Fruit fly (Drosophila melanogaster) whole organism, pupa: ENCODE data around the gene CG45101.
A peak's percentile ranks its signal among the peaks of the same experiment; 100 is the strongest.

Source experiments
- CG10348 ChIP-seq: fragments of 200-800 bp; sonication (Bioruptor generic); IDR thresholded peaks from 2 replicates; pipeline ENCODE4 v1.3.6; 2022; ENCODE audit warnings: missing biosample characterization, missing genetic modification characterization
- CG12605 ChIP-seq: fragments of 200-800 bp; sonication (Bioruptor generic); IDR thresholded peaks from 2 replicates; pipeline ENCODE4 v1.3.6; 2022; ENCODE audit warnings: missing biosample characterization, missing genetic modification characterization
- CG13204 ChIP-seq: fragments of 200-800 bp; sonication (Bioruptor generic); optimal IDR thresholded peaks from 2 replicates; lab custom pipeline; 2018; ENCODE audit warnings: missing biosample characterization, mild to moderate bottlenecking, missing genetic modification characterization, moderate library complexity
- CG14655 ChIP-seq: fragments of 200-800 bp; sonication (Bioruptor generic); optimal IDR thresholded peaks from 3 replicates; lab custom pipeline; 2017; ENCODE audit warnings: mild to moderate bottlenecking, missing biosample characterization, missing genetic modification reagents, missing genetic modification characterization
- CG15710 ChIP-seq: fragments of 200-800 bp; sonication (Bioruptor generic); optimal IDR thresholded peaks from 2 replicates; lab custom pipeline; 2018; ENCODE audit warnings: missing biosample characterization, mild to moderate bottlenecking, missing genetic modification characterization, moderate library complexity
- CG17806 ChIP-seq: fragments of 200-800 bp; sonication (Bioruptor generic); optimal IDR thresholded peaks from 2 replicates; lab custom pipeline; 2018; ENCODE audit warnings: missing biosample characterization, mild to moderate bottlenecking, missing genetic modification characterization, moderate library complexity
- CG32121 ChIP-seq: fragments of 200-800 bp; sonication (Bioruptor generic); IDR thresholded peaks from 2 replicates; pipeline ENCODE4 v1.3.6; 2022; ENCODE audit warnings: missing biosample characterization, missing genetic modification characterization
- CG34367 ChIP-seq: fragments of 200-800 bp; sonication (Bioruptor generic); optimal IDR thresholded peaks from 2 replicates; lab custom pipeline; 2018; ENCODE audit warnings: missing biosample characterization, mild to moderate bottlenecking, missing genetic modification characterization
- CG4496 ChIP-seq: fragments of 200-800 bp; sonication (Bioruptor generic); IDR thresholded peaks from 3 replicates; pipeline ENCODE4 v1.3.6; 2022; ENCODE audit warnings: missing biosample characterization, missing genetic modification characterization
- CG8159 ChIP-seq: fragments of 200-800 bp; sonication (Bioruptor generic); optimal IDR thresholded peaks from 3 replicates; lab custom pipeline; 2018; ENCODE audit warnings: missing biosample characterization, mild to moderate bottlenecking, missing genetic modification characterization, moderate library complexity
- CG8301 ChIP-seq: fragments of 200-800 bp; sonication (Bioruptor generic); optimal IDR thresholded peaks from 2 replicates; lab custom pipeline; 2018; ENCODE audit warnings: missing biosample characterization, mild to moderate bottlenecking, missing genetic modification characterization
- CG9948 ChIP-seq: fragments of 200-800 bp; sonication (Bioruptor generic); optimal IDR thresholded peaks from 2 replicates; lab custom pipeline; 2018; ENCODE audit warnings: missing biosample characterization, mild to moderate bottlenecking, missing genetic modification characterization, moderate library complexity
- D1 ChIP-seq: fragments of 200-800 bp; sonication (Bioruptor generic); optimal IDR thresholded peaks from 2 replicates; lab custom pipeline; 2018; ENCODE audit warnings: missing biosample characterization, mild to moderate bottlenecking, missing genetic modification characterization, moderate library complexity
- EcR ChIP-seq: fragments of 200-800 bp; sonication (Bioruptor generic); optimal IDR thresholded peaks from 3 replicates; lab custom pipeline; 2019; ENCODE audit warnings: missing biosample characterization, missing genetic modification characterization, mild to moderate bottlenecking, moderate library complexity, missing genetic modification reagents
- Ets98B ChIP-seq: fragments of 200-800 bp; sonication (Bioruptor generic); IDR thresholded peaks from 2 replicates; pipeline ENCODE4 v1.3.6; 2022; ENCODE audit warnings: missing biosample characterization, missing genetic modification characterization
- Pif1A ChIP-seq: fragments of 200-800 bp; sonication (Bioruptor generic); optimal IDR thresholded peaks from 3 replicates; lab custom pipeline; 2016; ENCODE audit warnings: missing biosample characterization, missing genetic modification characterization
- Pif1B ChIP-seq: fragments of 200-800 bp; sonication (Bioruptor generic); optimal IDR thresholded peaks from 3 replicates; lab custom pipeline; 2016; ENCODE audit warnings: missing biosample characterization, missing genetic modification characterization
- Snoo ChIP-seq: fragments of 200-800 bp; sonication (Bioruptor generic); optimal IDR thresholded peaks from 3 replicates; lab custom pipeline; 2017; ENCODE audit warnings: missing biosample characterization, mild to moderate bottlenecking, missing genetic modification characterization, inconsistent platforms
- fd96Ca ChIP-seq: fragments of 200-800 bp; sonication (Bioruptor generic); IDR thresholded peaks from 3 replicates; pipeline ENCODE4 v1.3.6; 2022; ENCODE audit warnings: missing biosample characterization, missing genetic modification characterization
- gl ChIP-seq: fragments of 200-800 bp; sonication (Bioruptor generic); optimal IDR thresholded peaks from 2 replicates; lab custom pipeline; 2018; ENCODE audit warnings: missing biosample characterization, mild to moderate bottlenecking, missing genetic modification characterization
- rn ChIP-seq: fragments of 200-800 bp; sonication (Bioruptor generic); IDR thresholded peaks from 2 replicates; pipeline ENCODE4 v1.3.6; 2022; ENCODE audit warnings: missing biosample characterization, missing genetic modification characterization

Gene CG45101

dm6 chr3L:11061200-11061599 lies 3.6 kb upstream of the CG45101 start, which contains the start of the genes CG6321 and Blos2:
Gene CG6321, minus strand, starts transcription at chr3L:11061224.
Gene Blos2, plus strand, starts transcription at chr3L:11061571.
- no peak for TF ChIP-seq CG10348 (GFP tag; lab: Robert Waterston, UW)
- peak; percentile 77 for TF ChIP-seq CG8301 (tag; lab: Kevin White, UChicago)
- TF ChIP-seq CG17806 (tag; lab: Kevin White, UChicago) = peak; percentile 75
- peak; percentile 0 for TF ChIP-seq gl (tag; lab: Kevin White, UChicago)
- TF ChIP-seq D1 (tag; lab: Kevin White, UChicago) = no peak
- no peak for TF ChIP-seq rn
- peak; percentile 77 for TF ChIP-seq CG8159 (tag; lab: Kevin White, UChicago)
- peak; percentile 69 for TF ChIP-seq Pif1A
- peak; percentile 74 for TF ChIP-seq CG14655 (GFP tag; lab: Kevin White, UChicago)
- peak; percentile 69 for TF ChIP-seq CG32121 (GFP tag; lab: Robert Waterston, UW)
- TF ChIP-seq CG9948 = peak; percentile 72
- peak; percentile 66 for TF ChIP-seq CG34367
- peak; percentile 76 for TF ChIP-seq CG12605 (GFP tag; lab: Robert Waterston, UW)
- TF ChIP-seq Pif1B = peak; percentile 69
- TF ChIP-seq CG15710 (tag; lab: Kevin White, UChicago) = peak; percentile 70
- peak; percentile 70; the same call in 2 of the 3 replicates for TF ChIP-seq CG4496 (GFP tag; lab: Robert Waterston, UW)
- peak; percentile 73 for TF ChIP-seq Ets98B (GFP tag; lab: Robert Waterston, UW)
- TF ChIP-seq fd96Ca (GFP tag; lab: Robert Waterston, UW) = no peak
- TF ChIP-seq CG13204 (GFP tag; lab: Kevin White, UChicago) = no peak
- TF ChIP-seq Snoo = peak; percentile 58
- no peak for TF ChIP-seq EcR (GFP tag; lab: Kevin White, UChicago)
- TF ChIP-seq, all 21 proteins: peak for 15

dm6 chr3L:11062441-11062840 lies 2.4 kb upstream of the CG45101 start, which contains the start of gene CG32069:
Gene CG32069, minus strand, starts transcription at chr3L:11062614.
- TF ChIP-seq CG8301 (tag; lab: Kevin White, UChicago) (no peak), CG10348 (GFP tag; lab: Robert Waterston, UW) (no peak), D1 (tag; lab: Kevin White, UChicago) (no peak), EcR (GFP tag; lab: Kevin White, UChicago) (no peak), Pif1A (no peak)
- TF ChIP-seq, all 21 proteins: peak for 0

dm6 chr3L:11065850-11066249 lies 1.1 kb downstream of the CG45101 start:
- TF ChIP-seq CG17806 (tag; lab: Kevin White, UChicago) = no peak
- TF ChIP-seq CG32121 (GFP tag; lab: Robert Waterston, UW) = peak; percentile 16; the same call in 1 of the 2 replicates

dm6 chr3L:11069764-11070163 lies 5.0 kb downstream of the CG45101 start, which contains the start of gene CG6310:
Gene CG6310, minus strand, starts transcription at chr3L:11069864.
- no peak for TF ChIP-seq CG13204 (GFP tag; lab: Kevin White, UChicago)
- no peak for TF ChIP-seq CG14655 (GFP tag; lab: Kevin White, UChicago)
- TF ChIP-seq fd96Ca (GFP tag; lab: Robert Waterston, UW) = no peak
- no peak for TF ChIP-seq D1 (tag; lab: Kevin White, UChicago)
- no peak for TF ChIP-seq CG15710 (tag; lab: Kevin White, UChicago)
- TF ChIP-seq CG9948 = no peak
- TF ChIP-seq CG10348 (GFP tag; lab: Robert Waterston, UW) = no peak
- no peak for TF ChIP-seq CG8159 (tag; lab: Kevin White, UChicago)
- no peak for TF ChIP-seq CG4496 (GFP tag; lab: Robert Waterston, UW)
- TF ChIP-seq gl (tag; lab: Kevin White, UChicago) = no peak
- TF ChIP-seq CG8301 (tag; lab: Kevin White, UChicago) = no peak
- TF ChIP-seq Pif1B = no peak

dm6 chr3L:11070372-11070854 lies 5.6 kb downstream of the CG45101 start, which contains the start of gene Mocs1:
Gene Mocs1, plus strand, starts transcription at chr3L:11070526.
- no peak for TF ChIP-seq CG34367
- no peak for TF ChIP-seq CG12605 (GFP tag; lab: Robert Waterston, UW)
- no peak for TF ChIP-seq CG13204 (GFP tag; lab: Kevin White, UChicago)
- no peak for TF ChIP-seq EcR (GFP tag; lab: Kevin White, UChicago)
- peak; percentile 53; the same call in 1 of the 2 replicates for TF ChIP-seq Ets98B (GFP tag; lab: Robert Waterston, UW)
- no peak for TF ChIP-seq CG17806 (tag; lab: Kevin White, UChicago)
- no peak for TF ChIP-seq D1 (tag; lab: Kevin White, UChicago)
- no peak for TF ChIP-seq Snoo
- TF ChIP-seq CG15710 (tag; lab: Kevin White, UChicago) = no peak
- no peak for TF ChIP-seq Pif1B
- peak; percentile 54 for TF ChIP-seq CG32121 (GFP tag; lab: Robert Waterston, UW)
- TF ChIP-seq fd96Ca (GFP tag; lab: Robert Waterston, UW) = peak; percentile 48; the same call in 2 of the 3 replicates
- TF ChIP-seq CG14655 (GFP tag; lab: Kevin White, UChicago) = no peak
- TF ChIP-seq, all 21 proteins: peak for 3

- TF ChIP-seq CG10348 (GFP tag; lab: Robert Waterston, UW) = no peak
- no peak for TF ChIP-seq gl (tag; lab: Kevin White, UChicago)
- TF ChIP-seq CG9948 = no peak
- no peak for TF ChIP-seq Pif1B
- no peak for TF ChIP-seq Pif1A
- no peak for TF ChIP-seq Ets98B (GFP tag; lab: Robert Waterston, UW)
- no peak for TF ChIP-seq EcR (GFP tag; lab: Kevin White, UChicago)
- TF ChIP-seq CG17806 (tag; lab: Kevin White, UChicago) = no peak
- TF ChIP-seq CG8159 (tag; lab: Kevin White, UChicago) = no peak
- TF ChIP-seq CG8301 (tag; lab: Kevin White, UChicago) = no peak
- TF ChIP-seq CG13204 (GFP tag; lab: Kevin White, UChicago) = no peak
- TF ChIP-seq CG32121 (GFP tag; lab: Robert Waterston, UW) = no peak
- TF ChIP-seq CG4496 (GFP tag; lab: Robert Waterston, UW) = no peak
- no peak for TF ChIP-seq CG12605 (GFP tag; lab: Robert Waterston, UW)
- TF ChIP-seq CG14655 (GFP tag; lab: Kevin White, UChicago) = no peak
- no peak for TF ChIP-seq CG15710 (tag; lab: Kevin White, UChicago)
- no peak for TF ChIP-seq CG34367
- no peak for TF ChIP-seq rn
- no peak for TF ChIP-seq Snoo
- TF ChIP-seq, all 21 proteins: peak for 0
Measured at dm6 chr3L:11071057-11071456, 6.3 kb downstream of the CG45101 start.
